Worm (Caenorhabditis elegans) whole organism, mixed stage, embryonic: ENCODE data around the gene ins-19.

ENCODE experiments used
- nhr-12 ChIP-seq: fragments of 150-350 bp; optimal IDR thresholded peaks from 2 replicates; lab custom pipeline; 2014; ENCODE audit warnings: missing biosample characterization, missing genetic modification characterization
- nhr-28 ChIP-seq: fragments of 150-350 bp; optimal IDR thresholded peaks from 2 replicates; lab custom pipeline; 2014; ENCODE audit warnings: missing biosample characterization, missing genetic modification characterization
- sptf-1 ChIP-seq: sonication (generic microtip); optimal IDR thresholded peaks from 2 replicates; lab custom pipeline; 2017; ENCODE audit warnings: mild to moderate bottlenecking, missing genetic modification characterization, moderate library complexity, missing compliant biosample characterization

- TF ChIP-seq sptf-1 (tag; lab: Kevin White, UChicago) (no peak), nhr-28 (tag; lab: Kevin White, UChicago) (no peak), nhr-12 (tag; lab: Kevin White, UChicago) (no peak)
Observed at ce11 chrII:3129007-3129406, 2.8 kb upstream of the ins-19 start, which contains the start of gene chil-24.
